Worm (Caenorhabditis elegans) whole organism, early embryonic: ENCODE measurements around the gene C54F6.18.

Experiments used
- B0310.2 ChIP-seq: sonication (generic microtip); optimal IDR thresholded peaks from 2 replicates; lab custom pipeline; 2016; ENCODE audit warnings: mild to moderate bottlenecking, missing genetic modification characterization, missing compliant biosample characterization
- ama-1 ChIP-seq: fragments of 150-350 bp; optimal IDR thresholded peaks from 2 replicates; lab custom pipeline; 2014
- ceh-36 ChIP-seq: sonication (generic microtip); optimal IDR thresholded peaks from 2 replicates; lab custom pipeline; 2016; ENCODE audit warnings: missing genetic modification characterization, inconsistent platforms, missing compliant biosample characterization
- ets-7 ChIP-seq: sonication (generic microtip); optimal IDR thresholded peaks from 2 replicates; lab custom pipeline; 2016; ENCODE audit warnings: missing genotype, missing genetic modification characterization, missing compliant biosample characterization
- flt-1 ChIP-seq: fragments of 200-800 bp; sonication (Bioruptor generic); IDR thresholded peaks from 2 replicates; pipeline ENCODE4 v1.3.6; 2022; ENCODE audit warnings: missing genetic modification characterization, missing compliant biosample characterization
- hnd-1 ChIP-seq: sonication (generic microtip); optimal IDR thresholded peaks from 2 replicates; lab custom pipeline; 2016; ENCODE audit warnings: missing genetic modification characterization, missing compliant biosample characterization
- scrt-1 ChIP-seq: fragments of 200-800 bp; sonication (Bioruptor generic); IDR thresholded peaks from 2 replicates; pipeline ENCODE4 v1.3.6; 2022; ENCODE audit warnings: missing genetic modification characterization, missing compliant biosample characterization
- tra-4 ChIP-seq: sonication (generic microtip); optimal IDR thresholded peaks from 2 replicates; lab custom pipeline; 2017; ENCODE audit warnings: missing genetic modification characterization, missing compliant biosample characterization

DNA sequence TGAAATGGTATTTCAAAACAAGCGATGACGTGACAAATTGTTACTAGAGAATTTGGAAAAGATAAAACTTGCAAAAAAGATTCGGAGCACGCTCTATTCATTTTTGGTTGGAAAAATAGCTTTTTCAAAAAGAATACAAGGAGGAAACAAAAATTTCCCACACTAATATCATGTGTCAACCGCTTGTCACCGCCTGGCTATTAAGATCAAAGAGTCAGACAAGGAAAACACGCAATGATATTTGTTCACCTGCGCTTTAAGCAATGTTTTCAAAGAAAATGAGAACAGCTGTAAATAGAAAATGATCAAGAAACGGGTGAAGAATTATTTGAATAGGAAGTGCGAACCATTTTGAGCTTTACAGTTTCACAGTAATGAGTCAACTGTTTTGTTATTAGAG lies 49.0 kb upstream of the C54F6.18 start, which contains the start of gene srh-125:
- TF ChIP-seq scrt-1 (GFP tag; lab: Robert Waterston, UW) (no peak), ama-1 (lab: Kevin White, UChicago) (no peak), B0310.2 (tag; lab: Kevin White, UChicago) (no peak), tra-4 (no peak), flt-1 (GFP tag; lab: Robert Waterston, UW) (no peak), ets-7 (no peak), ceh-36 (tag; lab: Kevin White, UChicago) (no peak), hnd-1 (tag; lab: Kevin White, UChicago) (no peak)
